Worm (Caenorhabditis elegans) whole organism, L2 larva: ENCODE measurements around the gene hecd-1.
A peak's percentile ranks its signal among the peaks of the same experiment; 100 is the strongest.

Experiments
- C34F6.9 ChIP-seq: fragments of 150-350 bp; optimal IDR thresholded peaks from 2 replicates; lab custom pipeline; 2014; ENCODE audit warnings: missing biosample characterization, missing genetic modification characterization
- F13H6.1 ChIP-seq: sonication (generic microtip); optimal IDR thresholded peaks from 2 replicates; lab custom pipeline; 2016; ENCODE audit warnings: missing genetic modification characterization, missing compliant biosample characterization
- R02D3.7 ChIP-seq: fragments of 150-350 bp; optimal IDR thresholded peaks from 2 replicates; lab custom pipeline; 2014; ENCODE audit warnings: missing biosample characterization, missing genetic modification characterization
- Y55F3AM.14 ChIP-seq: fragments of 200-800 bp; sonication (Bioruptor generic); optimal IDR thresholded peaks from 2 replicates; lab custom pipeline; 2018; ENCODE audit warnings: mild to moderate bottlenecking, missing genetic modification characterization, missing compliant biosample characterization
- ZK546.5 ChIP-seq: sonication (generic microtip); optimal IDR thresholded peaks from 2 replicates; lab custom pipeline; 2017; ENCODE audit warnings: missing biosample characterization, missing genetic modification characterization
- alr-1 ChIP-seq: fragments of 150-350 bp; optimal IDR thresholded peaks from 2 replicates; lab custom pipeline; 2014; ENCODE audit warnings: missing biosample characterization, missing genetic modification characterization
- blmp-1 ChIP-seq: sonication (generic microtip); optimal IDR thresholded peaks from 2 replicates; lab custom pipeline; 2017; ENCODE audit warnings: missing genetic modification characterization, mild to moderate bottlenecking, missing compliant biosample characterization, antibody characterized with exemption, moderate library complexity; ENCODE audit not compliant: insufficient read depth
- ceh-16 ChIP-seq: fragments of 150-350 bp; optimal IDR thresholded peaks from 2 replicates; lab custom pipeline; 2014; ENCODE audit warnings: missing biosample characterization, missing genetic modification characterization
- ceh-82 ChIP-seq: fragments of 150-350 bp; optimal IDR thresholded peaks from 2 replicates; lab custom pipeline; 2014; ENCODE audit warnings: missing biosample characterization, missing genetic modification characterization
- dmd-4 ChIP-seq: sonication (generic microtip); optimal IDR thresholded peaks from 2 replicates; lab custom pipeline; 2017; ENCODE audit warnings: missing biosample characterization, missing genetic modification characterization
- egl-27 ChIP-seq: sonication (generic microtip); optimal IDR thresholded peaks from 3 replicates; lab custom pipeline; 2017; ENCODE audit warnings: missing biosample characterization, missing genetic modification reagents, missing genetic modification characterization
- elt-3 ChIP-seq: sonication (generic microtip); optimal IDR thresholded peaks from 2 replicates; lab custom pipeline; 2017; ENCODE audit warnings: missing biosample characterization, missing genetic modification characterization
- fos-1 ChIP-seq: fragments of 150-350 bp; optimal IDR thresholded peaks from 2 replicates; lab custom pipeline; 2014; ENCODE audit warnings: missing biosample characterization, missing genetic modification characterization
- gmeb-1 ChIP-seq: fragments of 150-350 bp; optimal IDR thresholded peaks from 2 replicates; lab custom pipeline; 2014; ENCODE audit warnings: missing biosample characterization, missing genetic modification characterization
- lin-13 ChIP-seq: fragments of 150-350 bp; optimal IDR thresholded peaks from 2 replicates; lab custom pipeline; 2014; ENCODE audit warnings: missing biosample characterization, missing genetic modification reagents, missing genetic modification characterization
- lin-39 ChIP-seq: fragments of 150-350 bp; optimal IDR thresholded peaks from 2 replicates; lab custom pipeline; 2014; ENCODE audit warnings: missing biosample characterization, missing genetic modification reagents, missing genetic modification characterization
- lsy-2 ChIP-seq, 2 experiments: fragments of 150-350 bp in 1 of 2; sonication (generic microtip) in 1 of 2; optimal IDR thresholded peaks; 2 replicates each; lab custom pipeline; 2014 to 2017; ENCODE audit warnings: missing biosample characterization in 2 of 2, missing genetic modification characterization in 2 of 2
- mab-5 ChIP-seq: fragments of 150-350 bp; optimal IDR thresholded peaks from 2 replicates; lab custom pipeline; 2014; ENCODE audit warnings: missing biosample characterization, missing genetic modification characterization
- mdl-1 ChIP-seq, 2 experiments: fragments of 150-350 bp in 1 of 2; sonication (generic microtip) in 1 of 2; optimal IDR thresholded peaks; 2 replicates each; lab custom pipeline; 2017; ENCODE audit warnings: missing biosample characterization in 2 of 2, missing genetic modification characterization in 2 of 2
- nhr-10 ChIP-seq: sonication (generic microtip); optimal IDR thresholded peaks from 2 replicates; lab custom pipeline; 2017; ENCODE audit warnings: missing biosample characterization, missing genetic modification characterization
- nhr-11 ChIP-seq: fragments of 150-350 bp; optimal IDR thresholded peaks from 2 replicates; lab custom pipeline; 2014; ENCODE audit warnings: missing biosample characterization, missing genetic modification characterization
- nhr-129 ChIP-seq: fragments of 150-350 bp; optimal IDR thresholded peaks from 2 replicates; lab custom pipeline; 2014; ENCODE audit warnings: missing biosample characterization, missing genetic modification characterization
- nhr-25 ChIP-seq: fragments of 150-350 bp; sonication (generic microtip); optimal IDR thresholded peaks from 3 replicates; lab custom pipeline; 2014; ENCODE audit warnings: missing biosample characterization, missing genetic modification characterization
- nhr-77 ChIP-seq: fragments of 150-350 bp; optimal IDR thresholded peaks from 2 replicates; lab custom pipeline; 2014; ENCODE audit warnings: missing biosample characterization, missing genetic modification characterization
- peb-1 ChIP-seq: fragments of 150-350 bp; optimal IDR thresholded peaks from 2 replicates; lab custom pipeline; 2014; ENCODE audit warnings: missing biosample characterization, missing genetic modification characterization
- sem-4 ChIP-seq: fragments of 150-350 bp; optimal IDR thresholded peaks from 2 replicates; lab custom pipeline; 2014; ENCODE audit warnings: missing biosample characterization, missing genetic modification reagents, missing genetic modification characterization
- sma-3 ChIP-seq: sonication (generic microtip); optimal IDR thresholded peaks from 2 replicates; lab custom pipeline; 2016; ENCODE audit warnings: missing genetic modification reagents, missing genetic modification characterization, missing compliant biosample characterization
- sma-9 ChIP-seq, 2 experiments: fragments of 150-350 bp in 1 of 2; sonication (generic microtip) in 1 of 2; optimal IDR thresholded peaks; 2 replicates each; lab custom pipeline; 2014 to 2016; ENCODE audit warnings: missing genetic modification characterization in 2 of 2, mild to moderate bottlenecking in 1 of 2, missing biosample characterization in 1 of 2, missing compliant biosample characterization in 1 of 2, missing genetic modification reagents in 1 of 2, moderate library complexity in 1 of 2
- snpc-4 ChIP-seq: fragments of 150-350 bp; optimal IDR thresholded peaks from 2 replicates; lab custom pipeline; 2014; ENCODE audit warnings: missing biosample characterization, missing genetic modification characterization
- unc-39 ChIP-seq: fragments of 150-350 bp; optimal IDR thresholded peaks from 2 replicates; lab custom pipeline; 2014; ENCODE audit warnings: missing biosample characterization, missing genetic modification characterization
- unc-62 ChIP-seq: fragments of 150-350 bp; optimal IDR thresholded peaks from 2 replicates; lab custom pipeline; 2014; ENCODE audit warnings: missing biosample characterization, missing genetic modification reagents, missing genetic modification characterization
- zag-1 ChIP-seq: fragments of 150-350 bp; optimal IDR thresholded peaks from 2 replicates; lab custom pipeline; 2014; ENCODE audit warnings: missing biosample characterization, missing genetic modification characterization
- ztf-1 ChIP-seq: fragments of 200-800 bp; sonication (Bioruptor generic); conservative IDR thresholded peaks from 2 replicates; pipeline ENCODE4 v1.3.6; 2022; ENCODE audit warnings: missing genetic modification characterization, missing compliant biosample characterization

hecd-1 gene

ce11 chrIV:7188030-7188429, 43.5 kb upstream of the hecd-1 start, which contains the start of gene C42D4.13:
C42D4.13 (minus strand) TSS chrIV:7188130.
- TF ChIP-seq peb-1 (tag; lab: Kevin White, UChicago) (no peak), ZK546.5 (tag; lab: Kevin White, UChicago) (no peak), C34F6.9 (no peak), nhr-129 (tag; lab: Kevin White, UChicago) (no peak), alr-1 (tag; lab: Kevin White, UChicago) (no peak), nhr-10 (tag; lab: Kevin White, UChicago) (no peak)
- TF ChIP-seq, all 48 proteins: peak for 0

DNA sequence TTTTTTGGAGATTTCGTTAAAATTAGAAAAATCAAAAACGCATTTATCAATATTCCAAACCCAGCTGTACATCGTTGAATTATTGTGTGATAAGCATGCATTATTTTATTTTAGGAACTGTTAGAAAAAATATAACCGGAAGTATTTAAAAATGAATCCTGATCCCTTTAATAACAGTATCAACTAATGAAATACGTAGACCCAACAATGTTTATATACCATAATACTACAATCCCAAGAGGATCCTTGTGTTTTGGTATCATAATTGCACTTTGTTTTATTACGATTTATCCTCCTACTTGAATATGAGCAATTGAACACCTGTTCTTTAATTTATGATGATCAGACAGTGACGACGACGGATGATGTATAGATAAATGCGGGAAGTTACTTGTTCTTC, 42.2 kb upstream of the hecd-1 start, which contains the start of gene str-249:
Gene str-249 (minus strand): TSS at position 101 of the 400 bp plus-strand sequence.
- no peak for TF ChIP-seq dmd-4
- TF ChIP-seq ceh-16 (tag; lab: Kevin White, UChicago): no peak
- no peak for TF ChIP-seq nhr-11 (tag; lab: Kevin White, UChicago)
- TF ChIP-seq R02D3.7 (tag; lab: Kevin White, UChicago): no peak
- TF ChIP-seq ztf-1 (GFP tag; lab: Robert Waterston, UW): no peak
- TF ChIP-seq gmeb-1 (tag; lab: Kevin White, UChicago): no peak

ce11 chrIV:7184597-7184996, 40.1 kb upstream of the hecd-1 start, which contains the start of gene clec-179:
clec-179 (minus strand) TSS chrIV:7184697.
- no peak for TF ChIP-seq nhr-25
- TF ChIP-seq F13H6.1 (tag; lab: Kevin White, UChicago): no peak
- no peak for TF ChIP-seq lin-39 (tag; lab: Kevin White, UChicago)
- TF ChIP-seq egl-27 (tag; lab: Kevin White, UChicago): no peak
- TF ChIP-seq lsy-2 (tag; optimal IDR thresholded peaks at IDR 0.05; lab: Kevin White, UChicago): no peak
- no peak for TF ChIP-seq sem-4 (tag; lab: Kevin White, UChicago)
- TF ChIP-seq zag-1 (tag; lab: Kevin White, UChicago): no peak
- TF ChIP-seq mdl-1 (tag; optimal IDR thresholded peaks at IDR 0.05; lab: Kevin White, UChicago): no peak

- TF ChIP-seq lin-13 (GFP tag; lab: Kevin White, UChicago) (no peak), snpc-4 (no peak), mdl-1 (tag; optimal IDR thresholded peaks at IDR 0.05; lab: Kevin White, UChicago) (no peak), F13H6.1 (tag; lab: Kevin White, UChicago) (no peak), sma-9 (GFP tag; optimal IDR thresholded peaks at IDR 0.05; lab: Kevin White, UChicago) (no peak), sma-9 (tag; optimal IDR thresholded peaks at IDR 0.05; lab: Kevin White, UChicago) (no peak), unc-39 (no peak), ceh-82 (tag; lab: Kevin White, UChicago) (no peak), nhr-129 (tag; lab: Kevin White, UChicago) (no peak), lsy-2 (tag; optimal IDR thresholded peaks at IDR 0.05; lab: Kevin White, UChicago) (no peak), ztf-1 (GFP tag; lab: Robert Waterston, UW) (no peak), sma-3 (GFP tag; lab: Kevin White, UChicago) (no peak), nhr-77 (no peak), peb-1 (tag; lab: Kevin White, UChicago) (no peak), lin-39 (tag; lab: Kevin White, UChicago) (no peak), elt-3 (tag; lab: Kevin White, UChicago) (no peak), nhr-25 (no peak), ceh-16 (tag; lab: Kevin White, UChicago) (no peak), unc-62 (GFP tag; lab: Kevin White, UChicago) (no peak), mab-5 (tag; lab: Kevin White, UChicago) (no peak)
- TF ChIP-seq, all 48 proteins: peak for 0
Measured at ce11 chrIV:7182818-7183217, 38.3 kb upstream of the hecd-1 start.

DNA sequence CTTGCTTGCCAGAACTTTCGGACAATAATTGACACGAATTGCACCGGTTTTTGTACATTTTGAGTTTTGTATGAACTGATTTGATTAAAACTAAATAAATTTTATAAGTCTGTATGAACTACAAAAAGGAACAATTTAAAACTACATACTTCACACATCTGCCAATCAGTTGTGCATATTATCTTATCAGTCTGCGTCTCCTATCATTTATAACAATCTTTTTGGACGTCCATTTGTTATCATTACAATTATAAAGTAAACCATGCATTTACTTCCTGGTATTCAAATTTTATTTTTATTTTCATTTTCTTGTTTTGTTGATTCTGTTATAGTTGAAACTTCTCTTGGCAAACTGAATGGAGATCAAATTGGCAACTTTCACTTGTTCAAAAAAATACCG, 35.8 kb upstream of the hecd-1 start, which contains the start of gene cest-10:
Gene cest-10 (plus strand): TSS at position 254 of the 400 bp plus-strand sequence.
- TF ChIP-seq fos-1 (tag; lab: Kevin White, UChicago) (peak; percentile 65), blmp-1 (tag; lab: Kevin White, UChicago) (peak; percentile 9), nhr-25 (peak; percentile 40), unc-62 (GFP tag; lab: Kevin White, UChicago) (no peak), Y55F3AM.14 (GFP tag; lab: Kevin White, UChicago) (no peak), sma-9 (GFP tag; optimal IDR thresholded peaks at IDR 0.05; lab: Kevin White, UChicago) (peak; percentile 29), sma-9 (tag; optimal IDR thresholded peaks at IDR 0.05; lab: Kevin White, UChicago) (no peak)
- TF ChIP-seq, all 48 proteins: peak for 4
